Worm (Caenorhabditis elegans) whole organism, mixed stage, embryonic: ENCODE results near the gene srlf-5.

ENCODE experiments used
- M03D4.4 ChIP-seq: sonication (generic microtip); optimal IDR thresholded peaks from 2 replicates; lab custom pipeline; 2017; ENCODE audit warnings: mild to moderate bottlenecking, missing genetic modification characterization, missing compliant biosample characterization
- bed-3 ChIP-seq: fragments of 200-800 bp; sonication (Bioruptor generic); optimal IDR thresholded peaks from 3 replicates; lab custom pipeline; 2018; ENCODE audit warnings: mild to moderate bottlenecking, missing genetic modification characterization, moderate library complexity, missing compliant biosample characterization
- blmp-1 ChIP-seq: fragments of 150-350 bp; optimal IDR thresholded peaks from 2 replicates; lab custom pipeline; 2014; ENCODE audit warnings: missing biosample characterization, missing genetic modification characterization
- ceh-39 ChIP-seq: fragments of 150-350 bp; optimal IDR thresholded peaks from 2 replicates; lab custom pipeline; 2014; ENCODE audit warnings: missing biosample characterization, missing genetic modification characterization
- ceh-43 ChIP-seq: fragments of 200-800 bp; sonication (Bioruptor generic); optimal IDR thresholded peaks from 2 replicates; lab custom pipeline; 2018; ENCODE audit warnings: mild to moderate bottlenecking, missing genetic modification characterization, moderate library complexity, missing compliant biosample characterization
- ceh-83 ChIP-seq: fragments of 200-800 bp; sonication (Bioruptor generic); optimal IDR thresholded peaks from 2 replicates; lab custom pipeline; 2018; ENCODE audit warnings: mild to moderate bottlenecking, missing genetic modification characterization, missing compliant biosample characterization
- ces-1 ChIP-seq: fragments of 150-350 bp; optimal IDR thresholded peaks from 2 replicates; lab custom pipeline; 2014; ENCODE audit warnings: missing biosample characterization, missing genetic modification reagents, missing genetic modification characterization
- cnd-1 ChIP-seq: fragments of 200-800 bp; sonication (Bioruptor generic); optimal IDR thresholded peaks from 2 replicates; lab custom pipeline; 2018; ENCODE audit warnings: mild to moderate bottlenecking, missing genetic modification characterization, missing compliant biosample characterization
- drap-1 ChIP-seq: fragments of 200-800 bp; sonication (Bioruptor generic); optimal IDR thresholded peaks from 3 replicates; lab custom pipeline; 2018; ENCODE audit warnings: mild to moderate bottlenecking, missing genetic modification characterization, missing compliant biosample characterization
- elt-1 ChIP-seq: sonication (generic microtip); optimal IDR thresholded peaks from 2 replicates; lab custom pipeline; 2017; ENCODE audit warnings: missing genetic modification characterization, mild to moderate bottlenecking, missing compliant biosample characterization, antibody characterized with exemption, moderate library complexity, borderline replicate concordance; ENCODE audit not compliant: insufficient read depth
- elt-3 ChIP-seq: fragments of 150-350 bp; optimal IDR thresholded peaks from 2 replicates; lab custom pipeline; 2014; ENCODE audit warnings: missing biosample characterization, missing genetic modification characterization
- ham-2 ChIP-seq: fragments of 200-800 bp; sonication (Bioruptor generic); optimal IDR thresholded peaks from 2 replicates; lab custom pipeline; 2018; ENCODE audit warnings: mild to moderate bottlenecking, missing genetic modification characterization, missing compliant biosample characterization
- hlh-1 ChIP-seq: fragments of 150-350 bp; optimal IDR thresholded peaks from 2 replicates; lab custom pipeline; 2014; ENCODE audit warnings: missing biosample characterization, missing genetic modification reagents, missing genetic modification characterization
- lin-13 ChIP-seq: fragments of 150-350 bp; optimal IDR thresholded peaks from 2 replicates; lab custom pipeline; 2014; ENCODE audit warnings: missing biosample characterization, missing genetic modification characterization
- lin-32 ChIP-seq: fragments of 200-800 bp; sonication (Bioruptor generic); optimal IDR thresholded peaks from 2 replicates; lab custom pipeline; 2018; ENCODE audit warnings: mild to moderate bottlenecking, missing genetic modification characterization, missing compliant biosample characterization
- lsy-2 ChIP-seq: fragments of 150-350 bp; optimal IDR thresholded peaks from 2 replicates; lab custom pipeline; 2014; ENCODE audit warnings: missing biosample characterization, missing genetic modification characterization
- mab-5 ChIP-seq: fragments of 150-350 bp; optimal IDR thresholded peaks from 2 replicates; lab custom pipeline; 2014; ENCODE audit warnings: missing biosample characterization, missing genetic modification characterization
- mep-1 ChIP-seq: fragments of 150-350 bp; optimal IDR thresholded peaks from 2 replicates; lab custom pipeline; 2017; ENCODE audit warnings: missing biosample characterization, missing genetic modification reagents, missing genetic modification characterization, inconsistent platforms
- mls-2 ChIP-seq: sonication (generic microtip); optimal IDR thresholded peaks from 2 replicates; lab custom pipeline; 2016; ENCODE audit warnings: mild to moderate bottlenecking, missing genetic modification characterization, moderate library complexity, missing compliant biosample characterization
- nhr-12 ChIP-seq: fragments of 150-350 bp; optimal IDR thresholded peaks from 2 replicates; lab custom pipeline; 2014; ENCODE audit warnings: missing biosample characterization, missing genetic modification characterization
- nhr-2 ChIP-seq: fragments of 150-350 bp; optimal IDR thresholded peaks from 2 replicates; lab custom pipeline; 2014; ENCODE audit warnings: missing biosample characterization, missing genetic modification characterization
- nhr-237 ChIP-seq: fragments of 150-350 bp; optimal IDR thresholded peaks from 2 replicates; lab custom pipeline; 2014; ENCODE audit warnings: missing biosample characterization, missing genetic modification characterization
- nhr-28 ChIP-seq: fragments of 150-350 bp; optimal IDR thresholded peaks from 2 replicates; lab custom pipeline; 2014; ENCODE audit warnings: missing biosample characterization, missing genetic modification characterization
- nhr-76 ChIP-seq: sonication (generic microtip); optimal IDR thresholded peaks from 2 replicates; lab custom pipeline; 2017; ENCODE audit warnings: missing biosample characterization, missing genetic modification characterization
- snpc-4 ChIP-seq: fragments of 150-350 bp; optimal IDR thresholded peaks from 2 replicates; lab custom pipeline; 2014; ENCODE audit warnings: missing biosample characterization, missing genetic modification characterization
- unc-120 ChIP-seq: sonication (generic microtip); optimal IDR thresholded peaks from 2 replicates; lab custom pipeline; 2017; ENCODE audit warnings: missing genetic modification characterization, missing compliant biosample characterization; ENCODE audit not compliant: poor library complexity, severe bottlenecking
- unc-39 ChIP-seq: fragments of 150-350 bp; optimal IDR thresholded peaks from 2 replicates; lab custom pipeline; 2014; ENCODE audit warnings: missing biosample characterization, missing genetic modification characterization
- unc-62 ChIP-seq: fragments of 150-350 bp; optimal IDR thresholded peaks from 2 replicates; lab custom pipeline; 2014; ENCODE audit warnings: missing biosample characterization, missing genetic modification reagents, missing genetic modification characterization
- zip-8 ChIP-seq: fragments of 150-350 bp; optimal IDR thresholded peaks from 2 replicates; lab custom pipeline; 2014; ENCODE audit warnings: missing biosample characterization, missing genetic modification characterization
- ztf-11 ChIP-seq: fragments of 150-350 bp; optimal IDR thresholded peaks from 2 replicates; lab custom pipeline; 2014; ENCODE audit warnings: missing biosample characterization, missing genetic modification characterization

srlf-5 gene

ce11 chrIV:12903687-12904086 lies 22.9 kb downstream of the srlf-5 start:
- no peak for TF ChIP-seq hlh-1 (tag; lab: Kevin White, UChicago)
- TF ChIP-seq nhr-237, result no peak
- TF ChIP-seq drap-1 (GFP tag; lab: Kevin White, UChicago), result no peak
- no peak for TF ChIP-seq lin-13 (tag; lab: Kevin White, UChicago)
- TF ChIP-seq unc-120 (tag; lab: Kevin White, UChicago), result no peak
- no peak for TF ChIP-seq lin-32 (GFP tag; lab: Kevin White, UChicago)
- no peak for TF ChIP-seq unc-39 (tag; lab: Kevin White, UChicago)
- TF ChIP-seq ceh-39 (tag; lab: Kevin White, UChicago), result no peak
- TF ChIP-seq nhr-2 (tag; lab: Kevin White, UChicago), result no peak
- TF ChIP-seq lsy-2 (tag; lab: Kevin White, UChicago), result no peak
- TF ChIP-seq ztf-11 (tag; lab: Kevin White, UChicago), result no peak
- no peak for TF ChIP-seq nhr-12 (tag; lab: Kevin White, UChicago)
- TF ChIP-seq bed-3 (GFP tag; lab: Kevin White, UChicago), result no peak
- no peak for TF ChIP-seq mep-1 (tag; lab: Kevin White, UChicago)
- TF ChIP-seq zip-8 (tag; lab: Kevin White, UChicago), result no peak
- no peak for TF ChIP-seq mab-5 (tag; lab: Kevin White, UChicago)
- TF ChIP-seq ham-2 (GFP tag; lab: Kevin White, UChicago), result no peak

- TF ChIP-seq blmp-1 (tag; lab: Kevin White, UChicago) (no peak), nhr-28 (tag; lab: Kevin White, UChicago) (no peak), ham-2 (GFP tag; lab: Kevin White, UChicago) (no peak), elt-3 (no peak), unc-39 (tag; lab: Kevin White, UChicago) (no peak), elt-1 (tag; lab: Kevin White, UChicago) (no peak), lin-32 (GFP tag; lab: Kevin White, UChicago) (no peak), ceh-43 (GFP tag; lab: Kevin White, UChicago) (no peak), mls-2 (tag; lab: Kevin White, UChicago) (no peak), lin-13 (tag; lab: Kevin White, UChicago) (no peak), ces-1 (GFP tag; lab: Kevin White, UChicago) (no peak), snpc-4 (tag; lab: Kevin White, UChicago) (no peak), M03D4.4 (tag; lab: Kevin White, UChicago) (no peak), ceh-83 (no peak), lsy-2 (tag; lab: Kevin White, UChicago) (no peak), nhr-237 (no peak), zip-8 (tag; lab: Kevin White, UChicago) (no peak)
These were observed 24.0 kb downstream of the srlf-5 start, which contains the start of gene K08D8.2 for ce11 chrIV:12902430-12903110. TSS of gene K08D8.2 (plus strand) at chrIV:12903060.

ce11 chrIV:12901602-12902001 lies 24.9 kb downstream of the srlf-5 start:
- TF ChIP-seq nhr-28 (tag; lab: Kevin White, UChicago), result no peak
- TF ChIP-seq bed-3 (GFP tag; lab: Kevin White, UChicago), result no peak
- TF ChIP-seq ztf-11 (tag; lab: Kevin White, UChicago), result no peak
- TF ChIP-seq ceh-39 (tag; lab: Kevin White, UChicago), result no peak
- no peak for TF ChIP-seq lsy-2 (tag; lab: Kevin White, UChicago)
- no peak for TF ChIP-seq snpc-4 (tag; lab: Kevin White, UChicago)
- TF ChIP-seq cnd-1 (tag; lab: Kevin White, UChicago), result no peak
- no peak for TF ChIP-seq nhr-76 (tag; lab: Kevin White, UChicago)
- no peak for TF ChIP-seq lin-32 (GFP tag; lab: Kevin White, UChicago)
- no peak for TF ChIP-seq elt-3
- no peak for TF ChIP-seq mep-1 (tag; lab: Kevin White, UChicago)
- TF ChIP-seq mls-2 (tag; lab: Kevin White, UChicago), result no peak
- TF ChIP-seq unc-120 (tag; lab: Kevin White, UChicago), result no peak
- no peak for TF ChIP-seq elt-1 (tag; lab: Kevin White, UChicago)
- TF ChIP-seq nhr-12 (tag; lab: Kevin White, UChicago), result no peak
- no peak for TF ChIP-seq M03D4.4 (tag; lab: Kevin White, UChicago)
- no peak for TF ChIP-seq unc-39 (tag; lab: Kevin White, UChicago)
- TF ChIP-seq, all 35 proteins: peak for 0

DNA sequence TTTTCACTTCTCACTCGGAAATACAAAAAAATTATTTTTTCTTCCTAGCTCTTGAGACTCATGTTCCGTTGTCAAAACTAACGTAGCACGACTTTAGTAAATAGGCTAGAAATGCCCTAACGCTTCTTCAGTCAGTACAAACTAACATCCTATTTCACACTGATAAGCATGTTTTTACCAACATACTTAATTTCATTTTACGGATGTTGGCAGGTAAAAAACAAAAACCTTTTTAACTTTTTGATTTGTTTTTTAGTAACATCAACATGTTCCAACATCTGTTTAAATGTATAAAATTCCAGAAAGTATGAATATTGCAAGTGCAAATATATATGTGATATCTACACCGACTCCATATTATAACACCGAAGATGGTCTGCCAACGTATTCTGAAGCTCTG lies 26.3 kb downstream of the srlf-5 start, which contains the start of gene K08D8.10:
TSS of gene K08D8.10 (plus strand) at position 301 of the 400 bp plus-strand sequence.
- TF ChIP-seq unc-62 (GFP tag; lab: Kevin White, UChicago) (no peak), nhr-12 (tag; lab: Kevin White, UChicago) (no peak), mab-5 (tag; lab: Kevin White, UChicago) (no peak), snpc-4 (tag; lab: Kevin White, UChicago) (no peak), mls-2 (tag; lab: Kevin White, UChicago) (no peak), unc-120 (tag; lab: Kevin White, UChicago) (no peak), M03D4.4 (tag; lab: Kevin White, UChicago) (no peak)
- TF ChIP-seq, all 35 proteins: peak for 0
